Fruit fly (Drosophila melanogaster) whole organism, prepupa: ENCODE measurements around the gene CG33108.

Experiments
- Blimp-1 ChIP-seq: fragments of 200-800 bp; sonication (Bioruptor generic); optimal IDR thresholded peaks from 3 replicates; lab custom pipeline; 2017; ENCODE audit warnings: missing biosample characterization, missing genetic modification characterization, mild to moderate bottlenecking, moderate library complexity, missing genetic modification reagents
- CG11762 ChIP-seq: fragments of 200-800 bp; sonication (Bioruptor generic); optimal IDR thresholded peaks from 3 replicates; lab custom pipeline; 2016; ENCODE audit warnings: missing biosample characterization, missing genetic modification characterization; ENCODE audit not compliant: insufficient read depth
- CG31627 ChIP-seq: fragments of 200-800 bp; sonication (Bioruptor generic); optimal IDR thresholded peaks from 3 replicates; lab custom pipeline; 2016; ENCODE audit warnings: missing biosample characterization, missing genetic modification characterization
- CG3919 ChIP-seq: fragments of 200-800 bp; sonication (Bioruptor generic); optimal IDR thresholded peaks from 3 replicates; lab custom pipeline; 2016; ENCODE audit warnings: missing biosample characterization, missing genetic modification characterization
- CG4318 ChIP-seq: fragments of 200-800 bp; sonication (Bioruptor generic); optimal IDR thresholded peaks from 3 replicates; lab custom pipeline; 2017; ENCODE audit warnings: missing biosample characterization, mild to moderate bottlenecking, missing genetic modification characterization
- CG6808 ChIP-seq: fragments of 200-800 bp; sonication (Bioruptor generic); optimal IDR thresholded peaks from 3 replicates; lab custom pipeline; 2017; ENCODE audit warnings: missing biosample characterization, missing genetic modification characterization, mild to moderate bottlenecking, moderate library complexity, missing genetic modification reagents
- CG8119 ChIP-seq: fragments of 200-800 bp; sonication (Bioruptor generic); IDR thresholded peaks from 3 replicates; pipeline ENCODE4 v1.3.6; 2022; ENCODE audit warnings: missing biosample characterization, missing genetic modification characterization
- Met ChIP-seq: fragments of 200-800 bp; sonication (Bioruptor generic); optimal IDR thresholded peaks from 3 replicates; lab custom pipeline; 2016; ENCODE audit warnings: missing biosample characterization, missing genetic modification characterization
- OdsH ChIP-seq: fragments of 200-800 bp; sonication (Bioruptor generic); optimal IDR thresholded peaks from 3 replicates; lab custom pipeline; 2016; ENCODE audit warnings: missing biosample characterization, missing genetic modification characterization
- cyc ChIP-seq: fragments of 200-800 bp; sonication (Bioruptor generic); optimal IDR thresholded peaks from 3 replicates; lab custom pipeline; 2016; ENCODE audit warnings: missing biosample characterization, missing genetic modification characterization
- net ChIP-seq: fragments of 200-800 bp; sonication (Bioruptor generic); optimal IDR thresholded peaks from 3 replicates; lab custom pipeline; 2016; ENCODE audit warnings: missing biosample characterization, missing genetic modification characterization
- salr ChIP-seq, 2 experiments: fragments of 200-800 bp; sonication (Bioruptor generic); optimal IDR thresholded peaks; 3 replicates each; lab custom pipeline; 2016 to 2018; ENCODE audit warnings: missing biosample characterization in 2 of 2, missing genetic modification characterization in 2 of 2, mild to moderate bottlenecking in 1 of 2

DNA sequence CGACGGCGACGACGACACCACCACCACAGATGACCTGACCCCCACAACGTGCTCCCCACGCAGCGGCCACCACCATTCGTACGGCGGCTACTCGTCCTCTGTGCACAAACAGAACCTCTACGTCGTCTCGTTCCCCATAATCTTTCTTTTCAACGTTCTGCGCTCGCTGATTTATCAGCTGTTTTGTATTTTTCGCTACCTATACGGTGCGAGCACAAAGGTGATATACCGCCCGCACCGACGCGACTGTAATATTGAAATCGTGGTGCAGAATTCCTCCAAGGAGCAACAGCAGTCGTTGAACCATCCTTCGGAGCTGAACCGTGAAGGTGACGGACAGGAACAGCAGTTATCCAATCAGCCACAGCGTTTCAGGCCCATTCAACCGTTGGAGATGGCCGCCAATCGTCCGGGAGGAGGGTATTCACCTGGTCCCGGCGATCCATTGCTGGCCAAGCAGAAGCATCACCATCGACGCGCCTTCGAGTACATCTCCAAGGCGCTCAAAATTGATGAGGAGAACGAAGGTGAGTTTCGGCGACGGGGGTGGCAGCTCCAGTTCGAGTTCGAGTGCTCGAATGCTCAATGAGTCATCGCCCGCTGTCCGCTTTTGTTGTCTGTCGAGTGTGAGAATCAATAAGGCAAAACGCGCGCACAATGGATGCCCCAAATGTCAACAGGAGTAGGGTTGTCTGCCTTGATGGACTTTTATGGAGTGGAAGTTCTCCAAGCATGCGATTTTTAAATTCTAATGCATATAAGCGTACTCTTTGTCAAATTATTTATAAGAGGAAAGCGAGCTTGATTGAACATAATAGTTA is 43.5 kb downstream of the CG33108 start, which contains the start of gene Miro:
- TF ChIP-seq Met (GFP tag; lab: Kevin White, UChicago) (no peak), CG3919 (peak; percentile 9), Blimp-1 (GFP tag; lab: Kevin White, UChicago) (no peak), CG8119 (GFP tag; lab: Robert Waterston, UW) (no peak), cyc (GFP tag; lab: Kevin White, UChicago) (no peak), CG4318 (GFP tag; lab: Kevin White, UChicago) (no peak), CG11762 (GFP tag; lab: Kevin White, UChicago) (no peak), net (GFP tag; lab: Kevin White, UChicago) (no peak), CG31627 (no peak), OdsH (no peak), CG6808 (GFP tag; lab: Kevin White, UChicago) (peak; percentile 25), salr (GFP tag; optimal IDR thresholded peaks at IDR 0.05; lab: Kevin White, UChicago) (no peak)
